Worm (Caenorhabditis elegans): Measurements from ENCODE around the gene T07H3.7.

Gene T07H3.7

ce11 chrII:1603049-1603448, 13.3 kb upstream of the T07H3.7 start:
- no peak for TF ChIP-seq F13C5.2 (tag; optimal IDR thresholded peaks at IDR 0.05)
- TF ChIP-seq hmbx-1 (tag; optimal IDR thresholded peaks at IDR 0.05) = no peak
- no peak for TF ChIP-seq flt-1 (GFP tag; IDR thresholded peaks at IDR 0.05)
- no peak for TF ChIP-seq tra-4 (tag; optimal IDR thresholded peaks at IDR 0.05)
- TF ChIP-seq hmg-4 (GFP tag; optimal IDR thresholded peaks at IDR 0.05) = no peak
- no peak for TF ChIP-seq ama-1 (optimal IDR thresholded peaks at IDR 0.05)
- TF ChIP-seq ceh-36 (tag; optimal IDR thresholded peaks at IDR 0.05) = no peak
- TF ChIP-seq ets-7 (tag; optimal IDR thresholded peaks at IDR 0.05) = no peak
- TF ChIP-seq tbx-37 (GFP tag; conservative IDR thresholded peaks at IDR 0.05) = no peak
- no peak for TF ChIP-seq sea-1 (GFP tag; conservative IDR thresholded peaks at IDR 0.05)
- no peak for TF ChIP-seq scrt-1 (GFP tag; IDR thresholded peaks at IDR 0.05)
- TF ChIP-seq hnd-1 (tag; optimal IDR thresholded peaks at IDR 0.05) = no peak
- TF ChIP-seq pes-1 (GFP tag; IDR thresholded peaks at IDR 0.05) = no peak

ce11 chrII:1601507-1601906, 11.8 kb upstream of the T07H3.7 start, which contains the start of gene bath-47:
Gene bath-47 (plus strand): TSS chrII:1601811.
- TF ChIP-seq hmbx-1 (tag; optimal IDR thresholded peaks at IDR 0.05) (no peak), B0310.2 (tag; optimal IDR thresholded peaks at IDR 0.05) (no peak), flt-1 (GFP tag; IDR thresholded peaks at IDR 0.05) (no peak), hmg-4 (GFP tag; optimal IDR thresholded peaks at IDR 0.05) (no peak), hnd-1 (tag; optimal IDR thresholded peaks at IDR 0.05) (no peak), ceh-13 (GFP tag; optimal IDR thresholded peaks at IDR 0.05) (no peak), ceh-36 (tag; optimal IDR thresholded peaks at IDR 0.05) (no peak), scrt-1 (GFP tag; IDR thresholded peaks at IDR 0.05) (no peak), tra-4 (tag; optimal IDR thresholded peaks at IDR 0.05) (no peak), ets-7 (tag; optimal IDR thresholded peaks at IDR 0.05) (no peak), sea-1 (GFP tag; conservative IDR thresholded peaks at IDR 0.05) (no peak), tbx-37 (GFP tag; conservative IDR thresholded peaks at IDR 0.05) (no peak), tbx-11 (GFP tag; IDR thresholded peaks at IDR 0.05) (no peak), pes-1 (GFP tag; IDR thresholded peaks at IDR 0.05) (no peak), F13C5.2 (tag; optimal IDR thresholded peaks at IDR 0.05) (no peak), aly-1 (tag; optimal IDR thresholded peaks at IDR 0.05) (no peak), ama-1 (optimal IDR thresholded peaks at IDR 0.05) (no peak)

ce11 chrII:1600661-1601060, 10.9 kb upstream of the T07H3.7 start, which contains the start of gene bath-26:
Gene bath-26 (minus strand): TSS chrII:1600761.
- TF ChIP-seq hmbx-1 (tag; optimal IDR thresholded peaks at IDR 0.05) = no peak
- no peak for TF ChIP-seq pes-1 (GFP tag; IDR thresholded peaks at IDR 0.05)
- no peak for TF ChIP-seq B0310.2 (tag; optimal IDR thresholded peaks at IDR 0.05)
- TF ChIP-seq flt-1 (GFP tag; IDR thresholded peaks at IDR 0.05) = no peak
- no peak for TF ChIP-seq ets-7 (tag; optimal IDR thresholded peaks at IDR 0.05)
- no peak for TF ChIP-seq tbx-11 (GFP tag; IDR thresholded peaks at IDR 0.05)
- TF ChIP-seq ceh-13 (GFP tag; optimal IDR thresholded peaks at IDR 0.05) = no peak
- no peak for TF ChIP-seq hnd-1 (tag; optimal IDR thresholded peaks at IDR 0.05)
- no peak for TF ChIP-seq aly-1 (tag; optimal IDR thresholded peaks at IDR 0.05)
- no peak for TF ChIP-seq scrt-1 (GFP tag; IDR thresholded peaks at IDR 0.05)
- no peak for TF ChIP-seq ama-1 (optimal IDR thresholded peaks at IDR 0.05)
- TF ChIP-seq tra-4 (tag; optimal IDR thresholded peaks at IDR 0.05) = no peak
- no peak for TF ChIP-seq ceh-36 (tag; optimal IDR thresholded peaks at IDR 0.05)
- no peak for TF ChIP-seq tbx-37 (GFP tag; conservative IDR thresholded peaks at IDR 0.05)
- no peak for TF ChIP-seq sea-1 (GFP tag; conservative IDR thresholded peaks at IDR 0.05)
- no peak for TF ChIP-seq F13C5.2 (tag; optimal IDR thresholded peaks at IDR 0.05)

ce11 chrII:1597101-1598088, 7.7 kb upstream of the T07H3.7 start, which contains the start of gene bath-46:
Gene bath-46 (plus strand): TSS chrII:1597906.
- TF ChIP-seq ets-7 (tag; optimal IDR thresholded peaks at IDR 0.05) (no peak), tbx-11 (GFP tag; IDR thresholded peaks at IDR 0.05) (no peak), hmg-4 (GFP tag; optimal IDR thresholded peaks at IDR 0.05) (no peak), tra-4 (tag; optimal IDR thresholded peaks at IDR 0.05) (no peak), sea-1 (GFP tag; conservative IDR thresholded peaks at IDR 0.05) (no peak), ceh-13 (GFP tag; optimal IDR thresholded peaks at IDR 0.05) (no peak), ceh-36 (tag; optimal IDR thresholded peaks at IDR 0.05) (no peak), scrt-1 (GFP tag; IDR thresholded peaks at IDR 0.05) (no peak), ama-1 (optimal IDR thresholded peaks at IDR 0.05) (no peak), tbx-37 (GFP tag; conservative IDR thresholded peaks at IDR 0.05) (no peak), B0310.2 (tag; optimal IDR thresholded peaks at IDR 0.05) (no peak), aly-1 (tag; optimal IDR thresholded peaks at IDR 0.05) (no peak), flt-1 (GFP tag; IDR thresholded peaks at IDR 0.05) (no peak)

- TF ChIP-seq ceh-13 (GFP tag; optimal IDR thresholded peaks at IDR 0.05) (no peak), tra-4 (tag; optimal IDR thresholded peaks at IDR 0.05) (no peak), sea-1 (GFP tag; conservative IDR thresholded peaks at IDR 0.05) (no peak), ceh-36 (tag; optimal IDR thresholded peaks at IDR 0.05) (no peak), B0310.2 (tag; optimal IDR thresholded peaks at IDR 0.05) (no peak), ets-7 (tag; optimal IDR thresholded peaks at IDR 0.05) (no peak), ama-1 (optimal IDR thresholded peaks at IDR 0.05) (no peak), aly-1 (tag; optimal IDR thresholded peaks at IDR 0.05) (no peak), F13C5.2 (tag; optimal IDR thresholded peaks at IDR 0.05) (no peak)
These were observed 5.4 kb upstream of the T07H3.7 start, which contains the start of gene clec-20 for ce11 chrII:1595137-1595536. Gene clec-20 (minus strand): TSS chrII:1595237.

ce11 chrII:1586305-1586704, 3.4 kb downstream of the T07H3.7 start, which contains the start of gene T07H3.8:
Gene T07H3.8 (plus strand): TSS chrII:1586605.
- TF ChIP-seq hmg-4 (GFP tag; optimal IDR thresholded peaks at IDR 0.05) (no peak), ceh-13 (GFP tag; optimal IDR thresholded peaks at IDR 0.05) (no peak), scrt-1 (GFP tag; IDR thresholded peaks at IDR 0.05) (no peak), tbx-37 (GFP tag; conservative IDR thresholded peaks at IDR 0.05) (no peak), tbx-11 (GFP tag; IDR thresholded peaks at IDR 0.05) (no peak), sea-1 (GFP tag; conservative IDR thresholded peaks at IDR 0.05) (no peak), ceh-36 (tag; optimal IDR thresholded peaks at IDR 0.05) (no peak), tra-4 (tag; optimal IDR thresholded peaks at IDR 0.05) (no peak), ama-1 (optimal IDR thresholded peaks at IDR 0.05) (no peak), aly-1 (tag; optimal IDR thresholded peaks at IDR 0.05) (no peak), ets-7 (tag; optimal IDR thresholded peaks at IDR 0.05) (no peak), F13C5.2 (tag; optimal IDR thresholded peaks at IDR 0.05) (no peak), flt-1 (GFP tag; IDR thresholded peaks at IDR 0.05) (no peak), hnd-1 (tag; optimal IDR thresholded peaks at IDR 0.05) (no peak), B0310.2 (tag; optimal IDR thresholded peaks at IDR 0.05) (no peak), hmbx-1 (tag; optimal IDR thresholded peaks at IDR 0.05) (no peak), pes-1 (GFP tag; IDR thresholded peaks at IDR 0.05) (no peak)
